ENCODE assay signal across 7 fruit fly cellular contexts in genomic region chr2L:13060037-13060537, dm6.
TF ChIP-seq lines count a peak whose summit lies in the region.

TSS of gene CG9932 (minus strand) at chr2L:13060140.

- no peak for TF ChIP-seq CTCF in whole organism, embryonic (GFP tag; optimal IDR thresholded peaks at IDR 0.05; lab: Kevin White, UChicago)

TF ChIP-seq in Kc167, 6 proteins besides CTCF, POLR2A, EP300 and RAD21:
- TF ChIP-seq insv (optimal IDR thresholded peaks at IDR 0.05; lab: Kevin White, UChicago) (peak; percentile 80), h (optimal IDR thresholded peaks at IDR 0.05; lab: Kevin White, UChicago) (no peak), Sin3A (optimal IDR thresholded peaks at IDR 0.05; lab: Kevin White, UChicago) (no peak), Myc (optimal IDR thresholded peaks at IDR 0.05; lab: Kevin White, UChicago) (no peak), ttk (optimal IDR thresholded peaks at IDR 0.05; lab: Kevin White, UChicago) (no peak), psq (optimal IDR thresholded peaks at IDR 0.05; lab: Kevin White, UChicago) (no peak)

TF ChIP-seq in whole organism, 6 proteins besides CTCF, POLR2A, EP300 and RAD21:
- TF ChIP-seq Dll (optimal IDR thresholded peaks at IDR 0.05; lab: Kevin White, UChicago) (peak; percentile 98), EcR (GFP tag; optimal IDR thresholded peaks at IDR 0.05; lab: Kevin White, UChicago) (no peak), usp (GFP tag; optimal IDR thresholded peaks at IDR 0.05; lab: Kevin White, UChicago) (no peak), CG8478 (optimal IDR thresholded peaks at IDR 0.05; lab: Kevin White, UChicago) (no peak), pan (optimal IDR thresholded peaks at IDR 0.05; lab: Kevin White, UChicago) (no peak), psq (optimal IDR thresholded peaks at IDR 0.05; lab: Kevin White, UChicago) (no peak)

TF ChIP-seq in whole organism, adult, 20 proteins besides CTCF, POLR2A, EP300 and RAD21 (continues in another document):
- TF ChIP-seq CG5204 (GFP tag; optimal IDR thresholded peaks at IDR 0.05; lab: Kevin White, UChicago): no peak
- peak; percentile 70 for TF ChIP-seq CG12768 (GFP tag; optimal IDR thresholded peaks at IDR 0.05; lab: Kevin White, UChicago)
- no peak for TF ChIP-seq Crg-1 (GFP tag; optimal IDR thresholded peaks at IDR 0.05; lab: Kevin White, UChicago)
- peak; percentile 43 for TF ChIP-seq CG7101 (tag; optimal IDR thresholded peaks at IDR 0.05; lab: Kevin White, UChicago)
- peak; percentile 39 for TF ChIP-seq tj (GFP tag; optimal IDR thresholded peaks at IDR 0.05; lab: Kevin White, UChicago)
- TF ChIP-seq bab1 (GFP tag; optimal IDR thresholded peaks at IDR 0.05; lab: Kevin White, UChicago): peak; percentile 49
- no peak for TF ChIP-seq toe (GFP tag; optimal IDR thresholded peaks at IDR 0.05; lab: Kevin White, UChicago)
- peak; percentile 68 for TF ChIP-seq pad (GFP tag; optimal IDR thresholded peaks at IDR 0.05; lab: Kevin White, UChicago)
- no peak for TF ChIP-seq kay (GFP tag; lab: Kevin White, UChicago; ENCODE audit: borderline replicate concordance)
- TF ChIP-seq cic (GFP tag; optimal IDR thresholded peaks at IDR 0.05; lab: Kevin White, UChicago): peak; percentile 82
- peak; percentile 32 for TF ChIP-seq Clk (GFP tag; optimal IDR thresholded peaks at IDR 0.05; lab: Kevin White, UChicago)
- peak; percentile 44 for TF ChIP-seq Mnt (GFP tag; optimal IDR thresholded peaks at IDR 0.05; lab: Kevin White, UChicago)
- TF ChIP-seq CG11617 (GFP tag; optimal IDR thresholded peaks at IDR 0.05; lab: Kevin White, UChicago): peak; percentile 44
- TF ChIP-seq CG7045 (GFP tag; optimal IDR thresholded peaks at IDR 0.05; lab: Kevin White, UChicago): peak; percentile 33
- no peak for TF ChIP-seq CG1620 (GFP tag; optimal IDR thresholded peaks at IDR 0.05; lab: Kevin White, UChicago)
- TF ChIP-seq cnc (optimal IDR thresholded peaks at IDR 0.05; lab: Kevin White, UChicago): no peak

TF ChIP-seq in whole organism, embryonic, 481 proteins besides CTCF, POLR2A, EP300 and RAD21 (continues in another document):
- TF ChIP-seq Camta (GFP tag; optimal IDR thresholded peaks at IDR 0.05; lab: Kevin White, UChicago) (no peak), wdn (GFP tag; IDR thresholded peaks at IDR 0.05; lab: Robert Waterston, UW) (no peak), gfzf (GFP tag; optimal IDR thresholded peaks at IDR 0.05; lab: Kevin White, UChicago) (no peak), CG4360 (GFP tag; IDR thresholded peaks at IDR 0.05; lab: Robert Waterston, UW) (0 out of 2 replicates have a peak, but pooled peaks have one; percentile 41), jing (GFP tag; optimal IDR thresholded peaks at IDR 0.05; lab: Kevin White, UChicago) (peak; percentile 7), CG8089 (GFP tag; optimal IDR thresholded peaks at IDR 0.05; lab: Kevin White, UChicago) (no peak), D19B (GFP tag; optimal IDR thresholded peaks at IDR 0.05; lab: Kevin White, UChicago) (no peak), CG8944 (GFP tag; optimal IDR thresholded peaks at IDR 0.05; lab: Kevin White, UChicago) (no peak), kni (GFP tag; optimal IDR thresholded peaks at IDR 0.05; lab: Kevin White, UChicago) (no peak), CG3163 (GFP tag; optimal IDR thresholded peaks at IDR 0.05; lab: Kevin White, UChicago) (peak; percentile 99), repo (GFP tag; optimal IDR thresholded peaks at IDR 0.05; lab: Kevin White, UChicago) (no peak), D (optimal IDR thresholded peaks at IDR 0.05; lab: Kevin White, UChicago) (no peak), D (GFP tag; optimal IDR thresholded peaks at IDR 0.05; lab: Kevin White, UChicago) (no peak), Hr78 (GFP tag; optimal IDR thresholded peaks at IDR 0.05; lab: Kevin White, UChicago) (no peak), CG10267 (tag; optimal IDR thresholded peaks at IDR 0.05; lab: Kevin White, UChicago) (no peak), CG9876 (GFP tag; optimal IDR thresholded peaks at IDR 0.05; lab: Kevin White, UChicago) (peak; percentile 1), dysf (GFP tag; IDR thresholded peaks at IDR 0.05; lab: Robert Waterston, UW) (no peak), sisA (GFP tag; IDR thresholded peaks at IDR 0.05; lab: Robert Waterston, UW) (no peak)

TF ChIP-seq in whole organism, prepupa, 60 proteins besides CTCF, POLR2A, EP300 and RAD21 (continues in another document):
- TF ChIP-seq CG31627 (GFP tag; optimal IDR thresholded peaks at IDR 0.05; lab: Kevin White, UChicago) (no peak), Hr38 (GFP tag; optimal IDR thresholded peaks at IDR 0.05; lab: Kevin White, UChicago) (no peak), lz (GFP tag; optimal IDR thresholded peaks at IDR 0.05; lab: Kevin White, UChicago) (peak; percentile 21), CG1621 (tag; optimal IDR thresholded peaks at IDR 0.05; lab: Kevin White, UChicago) (peak; percentile 21), svp (GFP tag; lab: Kevin White, UChicago) (peak; percentile 90), Ets21C (GFP tag; optimal IDR thresholded peaks at IDR 0.05; lab: Kevin White, UChicago) (no peak), CG3919 (GFP tag; optimal IDR thresholded peaks at IDR 0.05; lab: Kevin White, UChicago) (peak; percentile 65), CG15336 (GFP tag; IDR thresholded peaks at IDR 0.05; lab: Robert Waterston, UW) (peak; percentile 70), dac (GFP tag; optimal IDR thresholded peaks at IDR 0.05; lab: Kevin White, UChicago) (no peak), Hr39 (GFP tag; optimal IDR thresholded peaks at IDR 0.05; lab: Kevin White, UChicago) (no peak), Eip93F (GFP tag; optimal IDR thresholded peaks at IDR 0.05; lab: Kevin White, UChicago) (no peak), CG7368 (GFP tag; optimal IDR thresholded peaks at IDR 0.05; lab: Kevin White, UChicago) (peak; percentile 3), CG9139 (GFP tag; optimal IDR thresholded peaks at IDR 0.05; lab: Kevin White, UChicago) (peak; percentile 71), Smox (GFP tag; optimal IDR thresholded peaks at IDR 0.05; lab: Kevin White, UChicago) (no peak), CG8632 (GFP tag; optimal IDR thresholded peaks at IDR 0.05; lab: Kevin White, UChicago) (no peak), Sox15 (GFP tag; optimal IDR thresholded peaks at IDR 0.05; lab: Kevin White, UChicago) (no peak), topi (GFP tag; optimal IDR thresholded peaks at IDR 0.05; lab: Kevin White, UChicago) (peak; percentile 42), net (GFP tag; optimal IDR thresholded peaks at IDR 0.05; lab: Kevin White, UChicago) (peak; percentile 66)

TF ChIP-seq in whole organism, pupa, 21 proteins besides CTCF, POLR2A, EP300 and RAD21 (continues in another document):
- TF ChIP-seq CG34367 (tag; optimal IDR thresholded peaks at IDR 0.05; lab: Kevin White, UChicago) (no peak), Snoo (tag; optimal IDR thresholded peaks at IDR 0.05; lab: Kevin White, UChicago) (peak; percentile 35), Ets98B (GFP tag; IDR thresholded peaks at IDR 0.05; lab: Robert Waterston, UW) (peak; percentile 62; the same call in 1 of the 2 replicates), CG9948 (tag; optimal IDR thresholded peaks at IDR 0.05; lab: Kevin White, UChicago) (peak; percentile 14), CG32121 (GFP tag; IDR thresholded peaks at IDR 0.05; lab: Robert Waterston, UW) (peak; percentile 67; the same call in 1 of the 2 replicates), Pif1B (GFP tag; optimal IDR thresholded peaks at IDR 0.05; lab: Kevin White, UChicago) (peak; percentile 75), EcR (GFP tag; optimal IDR thresholded peaks at IDR 0.05; lab: Kevin White, UChicago) (peak; percentile 52), CG8159 (tag; optimal IDR thresholded peaks at IDR 0.05; lab: Kevin White, UChicago) (peak; percentile 34), D1 (tag; optimal IDR thresholded peaks at IDR 0.05; lab: Kevin White, UChicago) (peak; percentile 22), CG15710 (tag; optimal IDR thresholded peaks at IDR 0.05; lab: Kevin White, UChicago) (peak; percentile 18), CG8301 (tag; optimal IDR thresholded peaks at IDR 0.05; lab: Kevin White, UChicago) (peak; percentile 24), rn (GFP tag; IDR thresholded peaks at IDR 0.05; lab: Robert Waterston, UW) (no peak), gl (tag; optimal IDR thresholded peaks at IDR 0.05; lab: Kevin White, UChicago) (peak; percentile 30), CG13204 (GFP tag; optimal IDR thresholded peaks at IDR 0.05; lab: Kevin White, UChicago) (peak; percentile 80), CG17806 (tag; optimal IDR thresholded peaks at IDR 0.05; lab: Kevin White, UChicago) (peak; percentile 28), CG14655 (GFP tag; optimal IDR thresholded peaks at IDR 0.05; lab: Kevin White, UChicago) (peak; percentile 13), CG10348 (GFP tag; IDR thresholded peaks at IDR 0.05; lab: Robert Waterston, UW) (0 out of 2 replicates have a peak, but pooled peaks have one; percentile 15), CG12605 (GFP tag; IDR thresholded peaks at IDR 0.05; lab: Robert Waterston, UW) (peak; percentile 69; the same call in 1 of the 2 replicates)

TF ChIP-seq in whole organism, wandering third instar larva, 38 proteins besides CTCF, POLR2A, EP300 and RAD21 (continues in another document):
- no peak for TF ChIP-seq Myc (optimal IDR thresholded peaks at IDR 0.05; lab: Kevin White, UChicago)
- peak; percentile 28 for TF ChIP-seq sage (GFP tag; optimal IDR thresholded peaks at IDR 0.05; lab: Kevin White, UChicago)
- peak; percentile 39 for TF ChIP-seq psq (GFP tag; optimal IDR thresholded peaks at IDR 0.05; lab: Kevin White, UChicago)
- peak; percentile 28 for TF ChIP-seq Sp1 (GFP tag; optimal IDR thresholded peaks at IDR 0.05; lab: Kevin White, UChicago)
- TF ChIP-seq Vsx2 (GFP tag; optimal IDR thresholded peaks at IDR 0.05; lab: Kevin White, UChicago; ENCODE audit: partially characterized antibody): peak; percentile 64
- no peak for TF ChIP-seq Hr78 (GFP tag; optimal IDR thresholded peaks at IDR 0.05; lab: Kevin White, UChicago)
- TF ChIP-seq dmrt93B (GFP tag; optimal IDR thresholded peaks at IDR 0.05; lab: Kevin White, UChicago): no peak
- TF ChIP-seq CG32264 (GFP tag; optimal IDR thresholded peaks at IDR 0.05; lab: Kevin White, UChicago): no peak
- TF ChIP-seq CG9705 (GFP tag; optimal IDR thresholded peaks at IDR 0.05; lab: Kevin White, UChicago): no peak
- no peak for TF ChIP-seq GATAd (GFP tag; optimal IDR thresholded peaks at IDR 0.05; lab: Kevin White, UChicago)
- no peak for TF ChIP-seq brk (GFP tag; optimal IDR thresholded peaks at IDR 0.05; lab: Kevin White, UChicago)
- no peak for TF ChIP-seq Jra (GFP tag; optimal IDR thresholded peaks at IDR 0.05; lab: Kevin White, UChicago)
- TF ChIP-seq rgr (GFP tag; optimal IDR thresholded peaks at IDR 0.05; lab: Kevin White, UChicago): peak; percentile 53
- TF ChIP-seq OdsH (GFP tag; optimal IDR thresholded peaks at IDR 0.05; lab: Kevin White, UChicago): peak; percentile 36
- peak; percentile 7 for TF ChIP-seq ey (GFP tag; optimal IDR thresholded peaks at IDR 0.05; lab: Kevin White, UChicago)
- TF ChIP-seq dl (GFP tag; optimal IDR thresholded peaks at IDR 0.05; lab: Kevin White, UChicago; ENCODE audit: insufficient read depth in 1 of 2, partially characterized antibody in 2 of 2): peak; percentile 83 to 95
- TF ChIP-seq woc (GFP tag; optimal IDR thresholded peaks at IDR 0.05; lab: Kevin White, UChicago): no peak
- TF ChIP-seq tai (GFP tag; optimal IDR thresholded peaks at IDR 0.05; lab: Kevin White, UChicago): no peak
- TF ChIP-seq usp (GFP tag; optimal IDR thresholded peaks at IDR 0.05; lab: Kevin White, UChicago): no peak
- TF ChIP-seq Dif (GFP tag; optimal IDR thresholded peaks at IDR 0.05; lab: Kevin White, UChicago; ENCODE audit: partially characterized antibody): peak; percentile 97
